Worm (Caenorhabditis elegans): ENCODE measurements around the gene F41C3.7.

F41C3.7 gene

DNA sequence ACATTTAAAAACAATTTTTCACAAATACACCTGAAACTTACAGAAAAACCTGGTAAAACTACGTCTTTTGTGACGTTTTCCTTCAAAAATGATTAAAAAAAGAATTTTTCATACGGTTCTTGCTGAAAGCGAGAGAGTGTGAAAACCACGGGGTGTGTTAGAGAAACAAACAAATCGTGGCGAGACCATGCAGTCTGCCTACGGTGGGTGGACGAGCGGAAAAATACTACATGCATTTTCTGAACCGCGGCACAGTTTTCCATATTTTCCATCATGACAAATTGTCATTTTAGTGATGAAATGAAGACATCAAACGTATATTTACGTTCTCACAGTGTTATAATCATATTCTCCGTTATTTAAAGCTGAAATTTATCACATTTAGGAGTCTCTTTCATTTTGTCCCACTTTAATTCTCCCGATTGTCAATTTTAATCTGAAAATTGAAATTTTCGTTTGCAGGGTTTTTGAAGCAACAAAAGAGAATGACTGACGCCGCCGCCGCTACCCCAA is 23.4 kb upstream of the F41C3.7 start, which contains the start of the genes F10G7.9 and tsn-1 (continued):
- TF ChIP-seq madf-3 (GFP tag; IDR thresholded peaks at IDR 0.05) (no peak), hrde-1 (tag; optimal IDR thresholded peaks at IDR 0.05; ENCODE audit: borderline replicate concordance) (no peak), Y56A3A.18 (GFP tag; IDR thresholded peaks at IDR 0.05) (no peak), nfyb-1 (GFP tag; IDR thresholded peaks at IDR 0.05) (peak; percentile 33; the same call in 1 of the 2 replicates), snpc-1.1 (tag; optimal IDR thresholded peaks at IDR 0.05; ENCODE audit: insufficient read depth) (no peak), tlf-1 (GFP tag; optimal IDR thresholded peaks at IDR 0.05) (no peak), snpc-3.4 (tag; optimal IDR thresholded peaks at IDR 0.05) (peak; percentile 74), snpc-4 (GFP tag; optimal IDR thresholded peaks at IDR 0.05) (no peak), snpc-4 (tag; optimal IDR thresholded peaks at IDR 0.05) (peak in 3 of 4 experiments; percentile 7 to 53 (median 28)), tbx-9 (tag; optimal IDR thresholded peaks at IDR 0.05; ENCODE audit: borderline replicate concordance) (no peak), T26A5.8 (tag; optimal IDR thresholded peaks at IDR 0.05) (no peak), aptf-3 (GFP tag; IDR thresholded peaks at IDR 0.05) (no peak), C17E4.6 (GFP tag; IDR thresholded peaks at IDR 0.05) (no peak), ztf-25 (GFP tag; IDR thresholded peaks at IDR 0.05) (no peak), F49E8.2 (tag; optimal IDR thresholded peaks at IDR 0.05; ENCODE audit: insufficient read depth) (peak; percentile 6), ama-1 (optimal IDR thresholded peaks at IDR 0.05) (no peak), ama-1 (GFP tag; optimal IDR thresholded peaks at IDR 0.05) (no peak), him-1 (tag; optimal IDR thresholded peaks at IDR 0.05) (no peak), zfh-2 (GFP tag; conservative IDR thresholded peaks at IDR 0.05) (no peak), K11D2.4 (GFP tag; IDR thresholded peaks at IDR 0.05) (no peak), nfya-1 (tag; optimal IDR thresholded peaks at IDR 0.05; ENCODE audit: borderline replicate concordance, insufficient read depth) (no peak), K12H6.12 (tag; optimal IDR thresholded peaks at IDR 0.05) (no peak), sptf-2 (GFP tag; optimal IDR thresholded peaks at IDR 0.05) (no peak), B0019.2 (GFP tag; conservative IDR thresholded peaks at IDR 0.05) (no peak), attf-5 (GFP tag; optimal IDR thresholded peaks at IDR 0.05) (peak; percentile 58), bed-2 (GFP tag; IDR thresholded peaks at IDR 0.05) (no peak), lin-54 (GFP tag; optimal IDR thresholded peaks at IDR 0.05) (peak; percentile 68), die-1 (tag; optimal IDR thresholded peaks at IDR 0.05) (no peak), ztf-26 (tag; optimal IDR thresholded peaks at IDR 0.05) (no peak), hlh-26 (GFP tag; conservative IDR thresholded peaks at IDR 0.05) (no peak), F10E7.11 (tag; optimal IDR thresholded peaks at IDR 0.05) (no peak), nfya-2 (GFP tag; IDR thresholded peaks at IDR 0.05) (no peak), madf-10 (tag; optimal IDR thresholded peaks at IDR 0.05) (no peak), akir-1 (GFP tag; optimal IDR thresholded peaks at IDR 0.05) (no peak), atf-7 (tag; optimal IDR thresholded peaks at IDR 0.05) (no peak), Y95B8A.8 (GFP tag; IDR thresholded peaks at IDR 0.05) (no peak), ztf-28 (GFP tag; IDR thresholded peaks at IDR 0.05) (no peak), F52B5.7 (tag; optimal IDR thresholded peaks at IDR 0.05) (no peak), efl-1 (GFP tag; optimal IDR thresholded peaks at IDR 0.05) (peak; percentile 40), madf-8 (GFP tag; conservative IDR thresholded peaks at IDR 0.05) (peak; percentile 14; the same call in 1 of the 2 replicates), hmg-1.2 (GFP tag; IDR thresholded peaks at IDR 0.05) (peak; percentile 79), ztf-18 (tag; optimal IDR thresholded peaks at IDR 0.05) (no peak), F57A8.1 (GFP tag; optimal IDR thresholded peaks at IDR 0.05) (no peak), nhr-120 (GFP tag; IDR thresholded peaks at IDR 0.05) (no peak), madf-6 (GFP tag; IDR thresholded peaks at IDR 0.05) (peak; percentile 76), zim-3 (tag; optimal IDR thresholded peaks at IDR 0.05) (no peak), dpl-1 (GFP tag; optimal IDR thresholded peaks at IDR 0.05) (peak; percentile 52), mel-28 (tag; optimal IDR thresholded peaks at IDR 0.05; ENCODE audit: borderline replicate concordance) (no peak), mes-4 (tag; optimal IDR thresholded peaks at IDR 0.05) (no peak)

Data from whole organism, young adult.